Fruit fly (Drosophila melanogaster): ENCODE measurements around the gene CG43732.

CG43732 gene

DNA sequence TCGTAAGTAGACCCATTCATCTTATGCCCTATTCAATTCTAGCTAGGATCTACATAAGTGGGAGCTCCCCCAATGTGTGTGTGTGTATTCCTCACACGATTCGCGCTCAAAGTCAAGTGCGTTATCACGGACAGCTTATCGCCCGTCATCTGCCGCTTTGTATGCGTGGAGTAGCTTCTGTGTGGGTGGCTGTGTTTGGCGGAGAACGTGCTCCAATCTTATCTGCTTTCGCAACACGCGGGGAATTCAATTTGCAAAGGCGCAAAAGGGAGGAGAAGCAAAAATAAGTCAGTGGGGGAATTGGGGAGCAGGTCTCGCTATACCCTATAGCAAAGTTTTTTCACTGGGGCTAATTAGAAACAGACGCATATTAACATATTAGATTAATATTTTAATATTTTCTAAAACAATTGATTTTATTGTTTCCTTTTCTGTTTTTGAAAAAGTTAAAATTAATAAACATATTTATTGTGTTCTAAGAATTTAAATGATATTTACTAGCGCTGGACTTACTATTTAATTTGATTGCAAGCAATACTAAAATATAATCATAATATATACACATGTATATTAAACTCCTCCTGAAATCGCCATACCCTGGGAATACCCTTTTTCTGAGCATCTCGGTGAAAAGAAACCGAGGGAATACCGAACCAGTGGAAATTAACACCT, 35.3 kb downstream of the CG43732 start (continued):
- TF ChIP-seq phol (tag; optimal IDR thresholded peaks at IDR 0.05) (no peak), CG7786 (GFP tag; optimal IDR thresholded peaks at IDR 0.05) (no peak), jumu (GFP tag; optimal IDR thresholded peaks at IDR 0.05) (no peak), esg (GFP tag; conservative IDR thresholded peaks at IDR 0.05) (no peak), Hmr (GFP tag; optimal IDR thresholded peaks at IDR 0.05) (peak; percentile 77), CG31224 (GFP tag; IDR thresholded peaks at IDR 0.05) (no peak), tap (tag; optimal IDR thresholded peaks at IDR 0.05) (no peak), sqz (GFP tag; optimal IDR thresholded peaks at IDR 0.05) (no peak), CG11504 (tag; optimal IDR thresholded peaks at IDR 0.05) (peak; percentile 62), HLH54F (GFP tag; optimal IDR thresholded peaks at IDR 0.05) (no peak), dimm (GFP tag; IDR thresholded peaks at IDR 0.05) (no peak), ash1 (GFP tag; optimal IDR thresholded peaks at IDR 0.05) (no peak), Mrtf (GFP tag; IDR thresholded peaks at IDR 0.05) (no peak), D (optimal IDR thresholded peaks at IDR 0.05) (no peak), D (GFP tag; optimal IDR thresholded peaks at IDR 0.05) (no peak), CG14710 (tag; optimal IDR thresholded peaks at IDR 0.05) (no peak), Spps (tag; optimal IDR thresholded peaks at IDR 0.05) (no peak), CG18599 (GFP tag; optimal IDR thresholded peaks at IDR 0.05) (peak; percentile 86), BEAF-32 (GFP tag; optimal IDR thresholded peaks at IDR 0.05) (no peak), unpg (GFP tag; optimal IDR thresholded peaks at IDR 0.05) (no peak), Usf (GFP tag; optimal IDR thresholded peaks at IDR 0.05) (peak; percentile 37), CG15514 (GFP tag; optimal IDR thresholded peaks at IDR 0.05) (peak; percentile 42), Elba2 (GFP tag; optimal IDR thresholded peaks at IDR 0.05) (no peak), Nf-YB (GFP tag; optimal IDR thresholded peaks at IDR 0.05) (no peak), CG2120 (GFP tag; optimal IDR thresholded peaks at IDR 0.05) (peak; percentile 76), Sin3A (optimal IDR thresholded peaks at IDR 0.05) (no peak), sd (tag; optimal IDR thresholded peaks at IDR 0.05) (peak; percentile 45), so (GFP tag; IDR thresholded peaks at IDR 0.05) (no peak), Fer2 (tag; optimal IDR thresholded peaks at IDR 0.05) (peak; percentile 40), Nf-YA (GFP tag; IDR thresholded peaks at IDR 0.05) (no peak), CG8765 (GFP tag; IDR thresholded peaks at IDR 0.05) (no peak), sim (GFP tag; IDR thresholded peaks at IDR 0.05) (no peak), CG1529 (GFP tag; optimal IDR thresholded peaks at IDR 0.05) (no peak), usp (GFP tag; optimal IDR thresholded peaks at IDR 0.05) (no peak), CG14050 (GFP tag; IDR thresholded peaks at IDR 0.05) (no peak), tio (GFP tag; optimal IDR thresholded peaks at IDR 0.05) (no peak), fd64A (GFP tag; optimal IDR thresholded peaks at IDR 0.05) (no peak), her (GFP tag; optimal IDR thresholded peaks at IDR 0.05) (no peak), caup (GFP tag; optimal IDR thresholded peaks at IDR 0.05; ENCODE audit: severe bottlenecking) (peak; percentile 34), Hmx (GFP tag; optimal IDR thresholded peaks at IDR 0.05) (no peak), Dip2 (GFP tag; IDR thresholded peaks at IDR 0.05) (no peak), shn (GFP tag; optimal IDR thresholded peaks at IDR 0.05) (no peak), CG12769 (tag; optimal IDR thresholded peaks at IDR 0.05) (no peak), cg (GFP tag; optimal IDR thresholded peaks at IDR 0.05) (peak; percentile 6)
